Worm (Caenorhabditis elegans) whole organism, early embryonic: ENCODE data around the gene Y42A5A.1.

Source experiments
- ama-1 ChIP-seq: fragments of 150-350 bp; optimal IDR thresholded peaks from 2 replicates; lab custom pipeline; 2014
- ets-7 ChIP-seq: sonication (generic microtip); optimal IDR thresholded peaks from 2 replicates; lab custom pipeline; 2016; ENCODE audit warnings: missing genotype, missing genetic modification characterization, missing compliant biosample characterization
- hmg-4 ChIP-seq: fragments of 200-800 bp; sonication (Bioruptor generic); optimal IDR thresholded peaks from 2 replicates; lab custom pipeline; 2018; ENCODE audit warnings: mild to moderate bottlenecking, missing genetic modification characterization, missing compliant biosample characterization
- tbx-37 ChIP-seq: fragments of 200-800 bp; sonication (Bioruptor generic); conservative IDR thresholded peaks from 2 replicates; pipeline ENCODE4 v1.3.6; 2022; ENCODE audit warnings: missing genetic modification reagents, missing genetic modification characterization, missing compliant biosample characterization
- tra-4 ChIP-seq: sonication (generic microtip); optimal IDR thresholded peaks from 2 replicates; lab custom pipeline; 2017; ENCODE audit warnings: missing genetic modification characterization, missing compliant biosample characterization

DNA sequence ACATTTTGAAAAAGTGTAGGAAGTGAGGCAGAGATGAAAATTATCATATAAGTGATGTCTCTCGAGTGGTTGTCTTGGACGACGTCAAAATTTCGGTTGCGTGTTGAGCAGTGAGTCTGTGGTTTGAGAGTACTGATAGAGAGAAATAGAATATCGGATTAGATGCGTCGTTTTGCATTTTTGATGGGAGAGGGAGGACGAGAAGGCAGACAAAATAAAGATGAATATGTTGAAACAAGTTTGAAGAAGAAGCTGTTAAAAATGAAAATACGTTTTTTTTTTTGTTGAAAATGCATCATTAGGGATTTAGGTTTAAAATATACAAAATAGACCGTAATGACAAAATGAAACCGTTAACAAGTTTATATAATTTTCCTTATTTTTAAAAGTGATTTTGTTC is 24.6 kb upstream of the Y42A5A.1 start, which contains the start of gene T04C12.9:
- no peak for TF ChIP-seq ets-7 (tag; lab: Kevin White, UChicago)
- TF ChIP-seq hmg-4 (GFP tag; lab: Kevin White, UChicago), result no peak
- TF ChIP-seq tra-4 (tag; lab: Kevin White, UChicago), result no peak
- TF ChIP-seq ama-1 (lab: Kevin White, UChicago), result no peak
- TF ChIP-seq tbx-37 (GFP tag; lab: Robert Waterston, UW), result no peak
